Fruit fly (Drosophila melanogaster) whole organism, embryonic: ENCODE results near the gene Mic26-27.

Experiments used
- Bgb ChIP-seq: fragments of 200-800 bp; sonication (Bioruptor generic); IDR thresholded peaks from 2 replicates; pipeline ENCODE4 v1.3.6; 2022; ENCODE audit warnings: missing biosample characterization, missing genetic modification characterization; ENCODE audit not compliant: partially characterized antibody
- CG1024 ChIP-seq: fragments of 200-800 bp; sonication (Bioruptor generic); IDR thresholded peaks from 2 replicates; pipeline ENCODE4 v1.3.6; 2022; ENCODE audit warnings: missing biosample characterization, missing genetic modification characterization
- CG10565 ChIP-seq: fragments of 200-800 bp; sonication (Bioruptor generic); optimal IDR thresholded peaks from 3 replicates; lab custom pipeline; 2016; ENCODE audit warnings: missing biosample characterization, mild to moderate bottlenecking, missing genetic modification characterization
- CG11504 ChIP-seq: fragments of 200-800 bp; sonication (Bioruptor generic); optimal IDR thresholded peaks from 3 replicates; lab custom pipeline; 2019; ENCODE audit warnings: missing biosample characterization, mild to moderate bottlenecking, missing genetic modification characterization, moderate library complexity
- CG11695 ChIP-seq: fragments of 200-800 bp; sonication (Bioruptor generic); IDR thresholded peaks from 3 replicates; pipeline ENCODE4 v1.3.6; 2022; ENCODE audit warnings: missing biosample characterization, missing genetic modification characterization
- CG11723 ChIP-seq: fragments of 200-800 bp; sonication (Bioruptor generic); optimal IDR thresholded peaks from 2 replicates; lab custom pipeline; 2017; ENCODE audit warnings: missing biosample characterization, mild to moderate bottlenecking, missing genetic modification characterization
- CG12744 ChIP-seq: fragments of 200-800 bp; sonication (Bioruptor generic); optimal IDR thresholded peaks from 2 replicates; lab custom pipeline; 2016; ENCODE audit warnings: missing biosample characterization, missing genetic modification characterization
- CG14441 ChIP-seq: fragments of 200-800 bp; sonication (Bioruptor generic); IDR thresholded peaks from 2 replicates; pipeline ENCODE4 v1.3.6; 2022; ENCODE audit warnings: missing biosample characterization, missing genetic modification characterization
- CG15696 ChIP-seq: fragments of 200-800 bp; sonication (Bioruptor generic); optimal IDR thresholded peaks from 2 replicates; lab custom pipeline; 2019; ENCODE audit warnings: missing biosample characterization, mild to moderate bottlenecking, missing genetic modification characterization, moderate library complexity
- CG17612 ChIP-seq: fragments of 200-800 bp; sonication (Bioruptor generic); IDR thresholded peaks from 2 replicates; pipeline ENCODE4 v1.3.6; 2022; ENCODE audit warnings: missing biosample characterization, missing genetic modification characterization
- CG2889 ChIP-seq: fragments of 200-800 bp; sonication (Bioruptor generic); IDR thresholded peaks from 3 replicates; pipeline ENCODE4 v1.3.6; 2022; ENCODE audit warnings: missing biosample characterization, missing genetic modification characterization
- CG3281 ChIP-seq: fragments of 200-800 bp; sonication (Bioruptor generic); optimal IDR thresholded peaks from 3 replicates; lab custom pipeline; 2017; ENCODE audit warnings: missing biosample characterization, mild to moderate bottlenecking, missing genetic modification characterization
- CG6254 ChIP-seq: fragments of 200-800 bp; sonication (Bioruptor generic); optimal IDR thresholded peaks from 3 replicates; lab custom pipeline; 2017; ENCODE audit warnings: mild to moderate bottlenecking, missing biosample characterization, missing genetic modification reagents, missing genetic modification characterization
- CG6654 ChIP-seq: fragments of 200-800 bp; sonication (Bioruptor generic); optimal IDR thresholded peaks from 2 replicates; lab custom pipeline; 2017; ENCODE audit warnings: missing biosample characterization, mild to moderate bottlenecking, missing genetic modification characterization
- CG8281 ChIP-seq: fragments of 200-800 bp; sonication (Bioruptor generic); optimal IDR thresholded peaks from 2 replicates; lab custom pipeline; 2018; ENCODE audit warnings: missing biosample characterization, mild to moderate bottlenecking, missing genetic modification characterization, moderate library complexity
- CG8478 ChIP-seq: fragments of >200 bp; optimal IDR thresholded peaks from 2 replicates; lab custom pipeline; 2018
- Dek ChIP-seq: fragments of 200-800 bp; sonication (Bioruptor generic); optimal IDR thresholded peaks from 3 replicates; lab custom pipeline; 2019; ENCODE audit warnings: missing biosample characterization, mild to moderate bottlenecking, missing genetic modification characterization, moderate library complexity
- Doc2 ChIP-seq: fragments of 200-800 bp; sonication (Bioruptor generic); IDR thresholded peaks from 2 replicates; pipeline ENCODE4 v1.3.6; 2022; ENCODE audit warnings: missing biosample characterization, missing genetic modification characterization
- Dp ChIP-seq: fragments of 200-800 bp; sonication (Bioruptor generic); optimal IDR thresholded peaks from 2 replicates; lab custom pipeline; 2018; ENCODE audit warnings: missing biosample characterization, mild to moderate bottlenecking, missing genetic modification characterization, moderate library complexity
- E2f2 ChIP-seq: fragments of 200-800 bp; sonication (Bioruptor generic); IDR thresholded peaks from 2 replicates; pipeline ENCODE4 v1.3.6; 2022; ENCODE audit warnings: missing biosample characterization, missing genetic modification characterization
- Fer2 ChIP-seq: fragments of 200-800 bp; sonication (Bioruptor generic); optimal IDR thresholded peaks from 2 replicates; lab custom pipeline; 2018; ENCODE audit warnings: missing biosample characterization, mild to moderate bottlenecking, missing genetic modification characterization, moderate library complexity
- Hr51 ChIP-seq, 2 experiments: fragments of 200-800 bp; sonication (Bioruptor generic); optimal IDR thresholded peaks; 2 replicates in 1 of 2; 3 replicates in 1 of 2; lab custom pipeline; 2016 to 2018; ENCODE audit warnings: missing biosample characterization in 2 of 2, missing genetic modification characterization in 2 of 2, mild to moderate bottlenecking in 1 of 2, moderate library complexity in 1 of 2
- MTF-1 ChIP-seq: fragments of 200-800 bp; sonication (Bioruptor generic); optimal IDR thresholded peaks from 2 replicates; lab custom pipeline; 2018; ENCODE audit warnings: missing biosample characterization, mild to moderate bottlenecking, missing genetic modification characterization, borderline replicate concordance
- Mad ChIP-seq: fragments of 200-800 bp; sonication (Bioruptor generic); optimal IDR thresholded peaks from 2 replicates; lab custom pipeline; 2016; ENCODE audit warnings: missing biosample characterization, missing genetic modification characterization
- NC2β ChIP-seq: fragments of 200-800 bp; sonication (Bioruptor generic); optimal IDR thresholded peaks from 2 replicates; lab custom pipeline; 2016; ENCODE audit warnings: missing biosample characterization, missing genetic modification characterization
- NFAT ChIP-seq: fragments of 200-800 bp; sonication (Bioruptor generic); IDR thresholded peaks from 2 replicates; pipeline ENCODE4 v1.3.6; 2022; ENCODE audit warnings: missing biosample characterization, missing genetic modification characterization
- Optix ChIP-seq: fragments of 200-800 bp; sonication (Bioruptor generic); IDR thresholded peaks from 3 replicates; pipeline ENCODE4 v1.3.6; 2022; ENCODE audit warnings: missing biosample characterization, missing genetic modification characterization
- Rx ChIP-seq: fragments of 200-800 bp; sonication (Bioruptor generic); IDR thresholded peaks from 2 replicates; pipeline ENCODE4 v1.3.6; 2022; ENCODE audit warnings: missing biosample characterization, missing genetic modification characterization
- TFAM ChIP-seq: fragments of 200-800 bp; sonication (Bioruptor generic); optimal IDR thresholded peaks from 2 replicates; lab custom pipeline; 2017; ENCODE audit warnings: missing biosample characterization, missing genetic modification characterization, inconsistent platforms
- Taf1 ChIP-seq: fragments of 200-800 bp; sonication (Bioruptor generic); IDR thresholded peaks from 2 replicates; pipeline ENCODE4 v1.3.6; 2022; ENCODE audit warnings: missing biosample characterization, missing genetic modification characterization
- bab2 ChIP-seq: fragments of 200-800 bp; sonication (Bioruptor generic); optimal IDR thresholded peaks from 2 replicates; lab custom pipeline; 2016; ENCODE audit warnings: missing biosample characterization, missing genetic modification characterization
- cg ChIP-seq: fragments of 200-800 bp; sonication (Bioruptor generic); optimal IDR thresholded peaks from 3 replicates; lab custom pipeline; 2019; ENCODE audit warnings: missing biosample characterization, mild to moderate bottlenecking, missing genetic modification characterization, moderate library complexity
- crp ChIP-seq, 2 experiments: fragments of 200-800 bp; sonication (Bioruptor generic); optimal IDR thresholded peaks; 2 replicates in 1 of 2; 3 replicates in 1 of 2; lab custom pipeline; 2017; ENCODE audit warnings: missing biosample characterization in 2 of 2, missing genetic modification characterization in 2 of 2, mild to moderate bottlenecking in 1 of 2, moderate library complexity in 1 of 2
- danr ChIP-seq: fragments of 200-800 bp; sonication (Bioruptor generic); IDR thresholded peaks from 2 replicates; pipeline ENCODE4 v1.3.6; 2022; ENCODE audit warnings: missing biosample characterization, missing genetic modification characterization
- dmrt11E ChIP-seq: fragments of 200-800 bp; sonication (Bioruptor generic); optimal IDR thresholded peaks from 3 replicates; lab custom pipeline; 2018; ENCODE audit warnings: missing biosample characterization, mild to moderate bottlenecking, missing genetic modification characterization, moderate library complexity
- emc ChIP-seq: fragments of 200-800 bp; sonication (Bioruptor generic); optimal IDR thresholded peaks from 2 replicates; lab custom pipeline; 2016; ENCODE audit warnings: missing biosample characterization, missing genetic modification characterization
- jumu ChIP-seq: fragments of 200-800 bp; sonication (Bioruptor generic); optimal IDR thresholded peaks from 3 replicates; lab custom pipeline; 2016; ENCODE audit warnings: missing biosample characterization, missing genetic modification characterization
- mirr ChIP-seq: fragments of 200-800 bp; sonication (Bioruptor generic); optimal IDR thresholded peaks from 3 replicates; lab custom pipeline; 2018; ENCODE audit warnings: missing biosample characterization, mild to moderate bottlenecking, missing genetic modification characterization
- nerfin-2 ChIP-seq: fragments of 200-800 bp; sonication (Bioruptor generic); IDR thresholded peaks from 2 replicates; pipeline ENCODE4 v1.3.6; 2022; ENCODE audit warnings: missing biosample characterization, missing genetic modification characterization; ENCODE audit not compliant: partially characterized antibody
- nmo ChIP-seq: fragments of 200-800 bp; sonication (Bioruptor generic); optimal IDR thresholded peaks from 2 replicates; lab custom pipeline; 2018; ENCODE audit warnings: missing biosample characterization, mild to moderate bottlenecking, missing genetic modification characterization, moderate library complexity
- odd ChIP-seq: fragments of 200-800 bp; sonication (Bioruptor generic); optimal IDR thresholded peaks from 2 replicates; lab custom pipeline; 2017; ENCODE audit warnings: missing biosample characterization, mild to moderate bottlenecking, missing genetic modification characterization
- onecut ChIP-seq: fragments of 200-800 bp; sonication (Bioruptor generic); IDR thresholded peaks from 2 replicates; pipeline ENCODE4 v1.3.6; 2022; ENCODE audit warnings: missing biosample characterization, missing genetic modification characterization
- org-1 ChIP-seq: fragments of 200-800 bp; sonication (Bioruptor generic); optimal IDR thresholded peaks from 2 replicates; lab custom pipeline; 2017; ENCODE audit warnings: missing biosample characterization, missing genetic modification characterization
- pzg ChIP-seq: fragments of 200-800 bp; sonication (Bioruptor generic); optimal IDR thresholded peaks from 3 replicates; lab custom pipeline; 2018; ENCODE audit warnings: missing biosample characterization, mild to moderate bottlenecking, missing genetic modification characterization, moderate library complexity
- sens ChIP-seq: fragments of 200-800 bp; sonication (Bioruptor generic); peaks from one replicate; lab custom pipeline; 2016; ENCODE audit warnings: missing biosample characterization, missing genetic modification characterization
- sens-2 ChIP-seq: fragments of 200-800 bp; sonication (Bioruptor generic); IDR thresholded peaks from 2 replicates; pipeline ENCODE4 v1.3.6; 2022; ENCODE audit warnings: missing biosample characterization, missing genetic modification characterization
- shn ChIP-seq: fragments of 200-800 bp; sonication (Bioruptor generic); optimal IDR thresholded peaks from 3 replicates; lab custom pipeline; 2016; ENCODE audit warnings: missing biosample characterization, missing genetic modification characterization
- tna ChIP-seq: fragments of 200-800 bp; sonication (Bioruptor generic); IDR thresholded peaks from 2 replicates; pipeline ENCODE4 v1.3.6; 2022; ENCODE audit warnings: missing biosample characterization, missing genetic modification characterization; ENCODE audit not compliant: partially characterized antibody
- zfh2 ChIP-seq: fragments of 200-800 bp; sonication (Bioruptor generic); optimal IDR thresholded peaks from 2 replicates; lab custom pipeline; 2016; ENCODE audit warnings: missing biosample characterization, missing genetic modification characterization

Gene Mic26-27

dm6 chr3R:16146632-16147453 is at the start of gene Mic26-27, which contains the start of gene CG5916 (continued):
- TF ChIP-seq CG6654 (GFP tag; lab: Kevin White, UChicago) (peak; percentile 11), sens-2 (0 out of 2 replicates have a peak, but pooled peaks have one; percentile 14), Dek (tag; lab: Kevin White, UChicago) (no peak), mirr (peak; percentile 65), Bgb (GFP tag; lab: Robert Waterston, UW) (peak; percentile 99), dmrt11E (tag; lab: Kevin White, UChicago) (peak; percentile 94), Hr51 (GFP tag; optimal IDR thresholded peaks at IDR 0.05; lab: Kevin White, UChicago) (peak; percentile 68 to 84), CG8281 (tag; lab: Kevin White, UChicago) (no peak), Rx (GFP tag; lab: Robert Waterston, UW) (peak; percentile 69), TFAM (GFP tag; lab: Kevin White, UChicago) (no peak), CG3281 (GFP tag; lab: Kevin White, UChicago) (no peak), Mad (GFP tag; lab: Kevin White, UChicago) (peak; percentile 77), nerfin-2 (GFP tag; lab: Robert Waterston, UW) (peak; percentile 100), shn (GFP tag; lab: Kevin White, UChicago) (peak; percentile 94), Fer2 (tag; lab: Kevin White, UChicago) (peak; percentile 46), Doc2 (peak; percentile 63; the same call in 1 of the 2 replicates), bab2 (GFP tag; lab: Kevin White, UChicago) (peak; percentile 73), Taf1 (peak; percentile 59), Dp (GFP tag; lab: Kevin White, UChicago) (peak; percentile 15), jumu (GFP tag; lab: Kevin White, UChicago) (peak; percentile 80), MTF-1 (GFP tag; lab: Kevin White, UChicago) (no peak), CG11723 (GFP tag; lab: Kevin White, UChicago) (no peak), CG14441 (GFP tag; lab: Robert Waterston, UW) (peak; percentile 61; the same call in 1 of the 2 replicates), CG10565 (GFP tag; lab: Kevin White, UChicago) (peak; percentile 2), E2f2 (GFP tag; lab: Robert Waterston, UW) (no peak), crp (GFP tag; optimal IDR thresholded peaks at IDR 0.05; lab: Kevin White, UChicago) (peak; percentile 75 to 91), CG11504 (tag; lab: Kevin White, UChicago) (no peak), CG11695 (GFP tag; lab: Robert Waterston, UW) (no peak; the same call in 2 of the 3 replicates), CG12744 (GFP tag; lab: Kevin White, UChicago) (peak; percentile 62), NFAT (peak; percentile 82), org-1 (GFP tag; lab: Kevin White, UChicago) (peak; percentile 14), zfh2 (GFP tag; lab: Kevin White, UChicago) (peak; percentile 88), CG1024 (GFP tag; lab: Robert Waterston, UW) (peak; percentile 72), cg (no peak), CG8478 (lab: Kevin White, UChicago) (peak; percentile 13), CG6254 (GFP tag; lab: Kevin White, UChicago) (peak; percentile 99), CG17612 (no peak), CG15696 (tag; lab: Kevin White, UChicago) (peak; percentile 90), emc (GFP tag; lab: Kevin White, UChicago) (peak; percentile 50), CG2889 (GFP tag; lab: Robert Waterston, UW) (peak; percentile 75; the same call in 1 of the 3 replicates), nmo (GFP tag; lab: Kevin White, UChicago) (peak; percentile 94), pzg (peak; percentile 92), odd (GFP tag; lab: Kevin White, UChicago) (no peak), NC2β (GFP tag; lab: Kevin White, UChicago) (peak; percentile 85), danr (GFP tag; lab: Robert Waterston, UW) (peak; percentile 55; the same call in 1 of the 2 replicates), sens (GFP tag; lab: Kevin White, UChicago) (peak; percentile 94), tna (GFP tag; lab: Robert Waterston, UW) (peak; percentile 96), onecut (GFP tag; lab: Robert Waterston, UW) (peak; percentile 83), Optix (GFP tag; lab: Robert Waterston, UW) (peak; percentile 89)
